Worm (Caenorhabditis elegans): ENCODE results near the gene T23B5.4.

DNA sequence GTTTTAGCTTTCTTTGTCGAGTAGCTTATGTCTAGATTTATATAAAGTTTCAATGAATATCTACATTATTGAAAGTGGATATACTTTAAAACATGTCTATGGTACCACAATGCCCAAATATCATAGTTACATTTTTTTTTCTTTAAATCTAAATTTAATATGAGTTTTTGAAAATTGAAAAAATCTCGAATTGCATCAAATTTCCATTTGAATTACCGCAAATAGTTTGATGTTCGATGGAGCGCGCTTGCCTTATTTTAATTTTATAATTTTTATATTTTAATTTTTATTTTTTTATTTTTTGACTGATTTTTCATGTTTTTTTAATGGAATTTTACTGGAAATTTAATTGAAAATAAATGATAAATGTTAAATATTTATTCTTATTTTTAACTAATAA, at the start of gene T23B5.4:
- TF ChIP-seq ama-1 (optimal IDR thresholded peaks at IDR 0.05) (no peak), tbx-11 (GFP tag; IDR thresholded peaks at IDR 0.05) (no peak)

Data from whole organism, early embryonic.